Fruit fly (Drosophila melanogaster): Measurements from ENCODE around the gene CG31913.
A peak's percentile ranks its signal among the peaks of the same experiment; 100 is the strongest.

Gene CG31913

dm6 chr2L:5799435-5800387, 15.9 kb downstream of the CG31913 start, which contains the start of gene CG9171 (continued):
- peak; percentile 32; the same call in 1 of the 2 replicates for TF ChIP-seq Scr (GFP tag; IDR thresholded peaks at IDR 0.05; ENCODE audit: partially characterized antibody)
- TF ChIP-seq CG2199 (GFP tag; IDR thresholded peaks at IDR 0.05): 0 out of 3 replicates have a peak, but pooled peaks have one; percentile 13
- no peak for TF ChIP-seq kay (GFP tag; optimal IDR thresholded peaks at IDR 0.05)
- no peak for TF ChIP-seq BtbVII (GFP tag; optimal IDR thresholded peaks at IDR 0.05)
- no peak for TF ChIP-seq CG9437 (GFP tag; optimal IDR thresholded peaks at IDR 0.05)
- TF ChIP-seq CG5180 (GFP tag; optimal IDR thresholded peaks at IDR 0.05): peak; percentile 19
- TF ChIP-seq CG10979 (tag; optimal IDR thresholded peaks at IDR 0.05): no peak
- TF ChIP-seq kah (GFP tag; optimal IDR thresholded peaks at IDR 0.05): peak; percentile 45
- TF ChIP-seq CG7556 (GFP tag; optimal IDR thresholded peaks at IDR 0.05): peak; percentile 24
- TF ChIP-seq Hr39 (optimal IDR thresholded peaks at IDR 0.05): no peak
- no peak for TF ChIP-seq en (GFP tag; optimal IDR thresholded peaks at IDR 0.05)
- no peak for TF ChIP-seq Doc3 (GFP tag; IDR thresholded peaks at IDR 0.05; ENCODE audit: partially characterized antibody)
- TF ChIP-seq CG42726 (GFP tag; IDR thresholded peaks at IDR 0.05; ENCODE audit: partially characterized antibody): peak; percentile 65
- TF ChIP-seq Fer2 (tag; optimal IDR thresholded peaks at IDR 0.05): peak; percentile 2
- TF ChIP-seq sim (GFP tag; IDR thresholded peaks at IDR 0.05): no peak
- peak; percentile 59 for TF ChIP-seq Dp (GFP tag; optimal IDR thresholded peaks at IDR 0.05)
- peak; percentile 97 for TF ChIP-seq CG9797 (GFP tag; optimal IDR thresholded peaks at IDR 0.05)
- TF ChIP-seq vnd (GFP tag; IDR thresholded peaks at IDR 0.05; ENCODE audit: partially characterized antibody): no peak
- TF ChIP-seq nau (GFP tag; optimal IDR thresholded peaks at IDR 0.05): peak; percentile 6
- no peak for TF ChIP-seq Mad (GFP tag; optimal IDR thresholded peaks at IDR 0.05)
- no peak for TF ChIP-seq h (optimal IDR thresholded peaks at IDR 0.05)
- TF ChIP-seq Myb (GFP tag; optimal IDR thresholded peaks at IDR 0.05): peak; percentile 43
- peak; percentile 24 for TF ChIP-seq CG18599 (GFP tag; optimal IDR thresholded peaks at IDR 0.05)
- peak; percentile 74 for TF ChIP-seq Elba2 (GFP tag; optimal IDR thresholded peaks at IDR 0.05)
- no peak for TF ChIP-seq D19B (GFP tag; optimal IDR thresholded peaks at IDR 0.05)
- no peak for TF ChIP-seq chif (GFP tag; optimal IDR thresholded peaks at IDR 0.05)
- TF ChIP-seq GATAe (GFP tag; conservative IDR thresholded peaks at IDR 0.05): no peak
- TF ChIP-seq fd64A (GFP tag; optimal IDR thresholded peaks at IDR 0.05): no peak
- peak; percentile 53; the same call in 2 of the 3 replicates for TF ChIP-seq Dbx (GFP tag; IDR thresholded peaks at IDR 0.05)
- TF ChIP-seq ERR (GFP tag; optimal IDR thresholded peaks at IDR 0.05): no peak
- TF ChIP-seq knrl (GFP tag; IDR thresholded peaks at IDR 0.05; ENCODE audit: partially characterized antibody): peak; percentile 46; the same call in 1 of the 3 replicates
- TF ChIP-seq CG12391 (tag; optimal IDR thresholded peaks at IDR 0.05): peak; percentile 61
- no peak for TF ChIP-seq fru (optimal IDR thresholded peaks at IDR 0.05)
- peak; percentile 88 for TF ChIP-seq row (GFP tag; IDR thresholded peaks at IDR 0.05)
- no peak for TF ChIP-seq CG10654 (GFP tag; optimal IDR thresholded peaks at IDR 0.05)
- peak; percentile 49; the same call in 1 of the 3 replicates for TF ChIP-seq zfh1 (GFP tag; IDR thresholded peaks at IDR 0.05)
- peak; percentile 24 for TF ChIP-seq CG30403 (GFP tag; optimal IDR thresholded peaks at IDR 0.05)
- peak; percentile 36 for TF ChIP-seq grau (tag; optimal IDR thresholded peaks at IDR 0.05)
- TF ChIP-seq Dref (GFP tag; IDR thresholded peaks at IDR 0.05): peak; percentile 66
- peak; percentile 49 for TF ChIP-seq lab (GFP tag; optimal IDR thresholded peaks at IDR 0.05)
- TF ChIP-seq CG8765 (GFP tag; IDR thresholded peaks at IDR 0.05): peak; percentile 50; the same call in 1 of the 2 replicates
- 0 out of 2 replicates have a peak, but pooled peaks have one; percentile 14 for TF ChIP-seq Ada2b (GFP tag; IDR thresholded peaks at IDR 0.05)
- peak; percentile 52; the same call in 1 of the 2 replicates for TF ChIP-seq amos (GFP tag; IDR thresholded peaks at IDR 0.05; ENCODE audit: partially characterized antibody)
- TF ChIP-seq ftz-f1 (GFP tag; optimal IDR thresholded peaks at IDR 0.05): peak; percentile 26
- peak; percentile 10 for TF ChIP-seq CG12744 (GFP tag; optimal IDR thresholded peaks at IDR 0.05)
- TF ChIP-seq CG31441 (GFP tag; IDR thresholded peaks at IDR 0.05): peak; percentile 51; the same call in 1 of the 2 replicates
- no peak for TF ChIP-seq maf-S (GFP tag; optimal IDR thresholded peaks at IDR 0.05)
- no peak for TF ChIP-seq CG12104 (GFP tag; optimal IDR thresholded peaks at IDR 0.05)
- TF ChIP-seq ind (GFP tag; optimal IDR thresholded peaks at IDR 0.05): peak; percentile 28

All from whole organism, embryonic.